Worm (Caenorhabditis elegans): ENCODE results near the gene ctsa-1.1.

ce11 chrII:4775802-4776201 lies 38.4 kb downstream of the ctsa-1.1 start:
- no peak for TF ChIP-seq W03F9.2 (tag; optimal IDR thresholded peaks at IDR 0.05)
- TF ChIP-seq dao-5 (tag; optimal IDR thresholded peaks at IDR 0.05) = no peak
- no peak for TF ChIP-seq him-1 (tag; optimal IDR thresholded peaks at IDR 0.05)
